Worm (Caenorhabditis elegans) whole organism, L4 larva: Measurements from ENCODE around the gene tre-3.

Experiments
- F37D6.2 ChIP-seq: sonication (generic microtip); optimal IDR thresholded peaks from 2 replicates; lab custom pipeline; 2016; ENCODE audit warnings: mild to moderate bottlenecking, missing genetic modification characterization, missing compliant biosample characterization
- F49E8.2 ChIP-seq: sonication (generic microtip); optimal IDR thresholded peaks from 2 replicates; lab custom pipeline; 2016; ENCODE audit warnings: missing compliant biosample characterization, mild to moderate bottlenecking, missing genetic modification characterization, borderline replicate concordance
- R02D3.7 ChIP-seq: fragments of 150-350 bp; sonication (generic microtip); optimal IDR thresholded peaks from 3 replicates; lab custom pipeline; 2014; ENCODE audit warnings: missing biosample characterization, missing genetic modification characterization
- T20F7.1 ChIP-seq: fragments of 200-800 bp; sonication (Bioruptor generic); optimal IDR thresholded peaks from 2 replicates; lab custom pipeline; 2018; ENCODE audit warnings: mild to moderate bottlenecking, missing genetic modification characterization, missing compliant biosample characterization
- T26A8.4 ChIP-seq: fragments of 200-800 bp; sonication (Bioruptor generic); IDR thresholded peaks from 2 replicates; pipeline ENCODE4 v1.3.6; 2022; ENCODE audit warnings: missing genetic modification characterization, missing compliant biosample characterization
- Y105C5A.15 ChIP-seq: fragments of 200-800 bp; sonication (Bioruptor generic); IDR thresholded peaks from 2 replicates; pipeline ENCODE4 v1.3.6; 2022; ENCODE audit warnings: missing genetic modification characterization, missing compliant biosample characterization
- Y75B8A.6 ChIP-seq: fragments of 200-800 bp; sonication (Bioruptor generic); IDR thresholded peaks from 2 replicates; pipeline ENCODE4 v1.3.6; 2022; ENCODE audit warnings: missing genetic modification reagents, missing genetic modification characterization, missing compliant biosample characterization
- ZK337.2 ChIP-seq: fragments of 200-800 bp; sonication (Bioruptor generic); IDR thresholded peaks from 2 replicates; pipeline ENCODE4 v1.3.6; 2022; ENCODE audit warnings: missing genetic modification reagents, missing genetic modification characterization, missing compliant biosample characterization
- arid-1 ChIP-seq: fragments of 200-800 bp; sonication (Bioruptor generic); conservative IDR thresholded peaks from 2 replicates; pipeline ENCODE4 v1.3.6; 2022; ENCODE audit warnings: missing genetic modification reagents, missing genetic modification characterization, missing compliant biosample characterization
- ceh-44 ChIP-seq: fragments of 200-800 bp; sonication (Bioruptor generic); IDR thresholded peaks from 2 replicates; pipeline ENCODE4 v1.3.6; 2022; ENCODE audit warnings: missing genetic modification reagents, missing genetic modification characterization, missing compliant biosample characterization
- ces-1 ChIP-seq: fragments of 150-350 bp; sonication (generic microtip); optimal IDR thresholded peaks from 4 replicates; lab custom pipeline; 2014; ENCODE audit warnings: missing biosample characterization, missing genetic modification reagents, missing genetic modification characterization
- ctbp-1 ChIP-seq: fragments of 200-800 bp; sonication (Bioruptor generic); IDR thresholded peaks from 2 replicates; pipeline ENCODE4 v1.3.6; 2022; ENCODE audit warnings: missing genetic modification reagents, missing genetic modification characterization, missing compliant biosample characterization
- daf-16 ChIP-seq, 3 experiments: sonication (generic microtip); optimal IDR thresholded peaks; 2 replicates each; lab custom pipeline; 2016 to 2017; ENCODE audit warnings: missing genetic modification characterization in 3 of 3, missing genetic modification reagents in 3 of 3, mild to moderate bottlenecking in 2 of 3, missing compliant biosample characterization in 2 of 3, missing biosample characterization in 1 of 3, moderate library complexity in 1 of 3
- dmd-6 ChIP-seq: fragments of 200-800 bp; sonication (Bioruptor generic); IDR thresholded peaks from 2 replicates; pipeline ENCODE4 v1.3.6; 2022; ENCODE audit warnings: missing genetic modification reagents, missing genetic modification characterization, missing compliant biosample characterization
- dmd-9 ChIP-seq: fragments of 200-800 bp; sonication (Bioruptor generic); IDR thresholded peaks from 2 replicates; pipeline ENCODE4 v1.3.6; 2022; ENCODE audit warnings: missing genetic modification reagents, missing genetic modification characterization, missing compliant biosample characterization
- duxl-1 ChIP-seq: sonication (generic microtip); optimal IDR thresholded peaks from 2 replicates; lab custom pipeline; 2016; ENCODE audit warnings: mild to moderate bottlenecking, missing genetic modification characterization, moderate library complexity, missing compliant biosample characterization; ENCODE audit not compliant: poor library complexity
- dve-1 ChIP-seq: sonication (generic microtip); optimal IDR thresholded peaks from 2 replicates; lab custom pipeline; 2017; ENCODE audit warnings: antibody characterized with exemption, mild to moderate bottlenecking, missing genetic modification characterization, missing compliant biosample characterization; ENCODE audit not compliant: insufficient read depth
- egl-43 ChIP-seq: fragments of 200-800 bp; sonication (Bioruptor generic); IDR thresholded peaks from 2 replicates; pipeline ENCODE4 v1.3.6; 2022; ENCODE audit warnings: missing genetic modification reagents, missing genetic modification characterization, missing compliant biosample characterization
- gei-8 ChIP-seq: fragments of 200-800 bp; sonication (Bioruptor generic); optimal IDR thresholded peaks from 2 replicates; lab custom pipeline; 2018; ENCODE audit warnings: mild to moderate bottlenecking, missing genetic modification characterization, missing compliant biosample characterization
- hlh-30 ChIP-seq: sonication (generic microtip); optimal IDR thresholded peaks from 2 replicates; lab custom pipeline; 2017; ENCODE audit warnings: antibody characterized with exemption, mild to moderate bottlenecking, missing genetic modification characterization, missing compliant biosample characterization; ENCODE audit not compliant: insufficient read depth
- hmg-1.1 ChIP-seq: fragments of 200-800 bp; sonication (Bioruptor generic); IDR thresholded peaks from 2 replicates; pipeline ENCODE4 v1.3.6; 2022; ENCODE audit warnings: missing genetic modification reagents, missing genetic modification characterization, missing compliant biosample characterization
- lin-1 ChIP-seq: fragments of 200-800 bp; sonication (Bioruptor generic); IDR thresholded peaks from 2 replicates; pipeline ENCODE4 v1.3.6; 2022; ENCODE audit warnings: missing genetic modification reagents, missing genetic modification characterization, missing compliant biosample characterization
- lin-13 ChIP-seq: fragments of 150-350 bp; optimal IDR thresholded peaks from 2 replicates; lab custom pipeline; 2014; ENCODE audit warnings: missing biosample characterization, missing genetic modification reagents, missing genetic modification characterization
- lin-29 ChIP-seq: fragments of 200-800 bp; sonication (Bioruptor generic); IDR thresholded peaks from 2 replicates; pipeline ENCODE4 v1.3.6; 2022; ENCODE audit warnings: missing genetic modification reagents, missing genetic modification characterization, missing compliant biosample characterization
- lin-39 ChIP-seq: fragments of 150-350 bp; optimal IDR thresholded peaks from 2 replicates; lab custom pipeline; 2014; ENCODE audit warnings: missing biosample characterization, missing genetic modification reagents, missing genetic modification characterization
- lsy-2 ChIP-seq, 2 experiments: fragments of 150-350 bp in 1 of 2; sonication (generic microtip) in 1 of 2; optimal IDR thresholded peaks; 2 replicates each; lab custom pipeline; 2014 to 2017; ENCODE audit warnings: missing biosample characterization in 2 of 2, missing genetic modification characterization in 2 of 2
- mdl-1 ChIP-seq, 2 experiments: fragments of 150-350 bp in 1 of 2; sonication (generic microtip) in 1 of 2; optimal IDR thresholded peaks; 2 replicates each; lab custom pipeline; 2014 to 2017; ENCODE audit warnings: missing biosample characterization in 2 of 2, missing genetic modification characterization in 2 of 2
- mxl-3 ChIP-seq: fragments of 200-800 bp; sonication (Bioruptor generic); optimal IDR thresholded peaks from 2 replicates; lab custom pipeline; 2018; ENCODE audit warnings: mild to moderate bottlenecking, missing genetic modification characterization, missing compliant biosample characterization
- nhr-28 ChIP-seq: fragments of 150-350 bp; optimal IDR thresholded peaks from 2 replicates; lab custom pipeline; 2014; ENCODE audit warnings: missing biosample characterization, missing genetic modification characterization
- nhr-42 ChIP-seq: fragments of 200-800 bp; sonication (Bioruptor generic); IDR thresholded peaks from 2 replicates; pipeline ENCODE4 v1.3.6; 2022; ENCODE audit warnings: missing genetic modification characterization, missing compliant biosample characterization
- nhr-48 ChIP-seq: sonication (generic microtip); optimal IDR thresholded peaks from 2 replicates; lab custom pipeline; 2016; ENCODE audit warnings: mild to moderate bottlenecking, missing genetic modification characterization, missing compliant biosample characterization
- nhr-76 ChIP-seq: fragments of 150-350 bp; optimal IDR thresholded peaks from 2 replicates; lab custom pipeline; 2014; ENCODE audit warnings: missing biosample characterization, missing genetic modification characterization
- pha-4 ChIP-seq, 2 experiments: fragments of 150-350 bp in 1 of 2; fragments of 200-800 bp in 1 of 2; sonication (Bioruptor generic) in 1 of 2; IDR thresholded peaks in 1 of 2; optimal IDR thresholded peaks in 1 of 2; 2 replicates each; pipeline versions ENCODE4 v1.3.6 to Lab custom; 2014 to 2022; ENCODE audit warnings: missing genetic modification characterization in 2 of 2, missing genetic modification reagents in 2 of 2, missing biosample characterization in 1 of 2, missing compliant biosample characterization in 1 of 2
- php-3 ChIP-seq: fragments of 200-800 bp; sonication (Bioruptor generic); IDR thresholded peaks from 2 replicates; pipeline ENCODE4 v1.3.6; 2022; ENCODE audit warnings: missing genetic modification reagents, missing genetic modification characterization, missing compliant biosample characterization
- rbr-2 ChIP-seq: sonication (generic microtip); optimal IDR thresholded peaks from 2 replicates; lab custom pipeline; 2016; ENCODE audit warnings: missing genotype, missing genetic modification characterization, missing compliant biosample characterization
- saeg-2 ChIP-seq: fragments of 200-800 bp; sonication (Bioruptor generic); IDR thresholded peaks from 2 replicates; pipeline ENCODE4 v1.3.6; 2022; ENCODE audit warnings: missing genetic modification reagents, missing genetic modification characterization, missing compliant biosample characterization
- skn-1 ChIP-seq: fragments of 150-350 bp; optimal IDR thresholded peaks from 2 replicates; lab custom pipeline; 2014; ENCODE audit warnings: missing biosample characterization, missing genetic modification characterization
- tag-97 ChIP-seq: fragments of 200-800 bp; sonication (Bioruptor generic); IDR thresholded peaks from 2 replicates; pipeline ENCODE4 v1.3.6; 2022; ENCODE audit warnings: missing genetic modification characterization, missing compliant biosample characterization
- zfp-3 ChIP-seq: fragments of 200-800 bp; sonication (Bioruptor generic); conservative IDR thresholded peaks from 2 replicates; pipeline ENCODE4 v1.3.6; 2022; ENCODE audit warnings: missing genetic modification reagents, missing genetic modification characterization, missing compliant biosample characterization
- zip-11 ChIP-seq: fragments of 200-800 bp; sonication (Bioruptor generic); IDR thresholded peaks from 2 replicates; pipeline ENCODE4 v1.3.6; 2022; ENCODE audit warnings: missing genetic modification characterization, missing compliant biosample characterization
- zip-2 ChIP-seq: fragments of 150-350 bp; optimal IDR thresholded peaks from 2 replicates; lab custom pipeline; 2014; ENCODE audit warnings: missing biosample characterization, missing genetic modification characterization
- ztf-11 ChIP-seq: fragments of 150-350 bp; optimal IDR thresholded peaks from 2 replicates; lab custom pipeline; 2014; ENCODE audit warnings: missing biosample characterization, missing genetic modification characterization
- ztf-7 ChIP-seq: fragments of 150-350 bp; optimal IDR thresholded peaks from 2 replicates; lab custom pipeline; 2014; ENCODE audit warnings: missing biosample characterization, missing genetic modification characterization

The tre-3 gene

ce11 chrV:11764373-11764954, 48.8 kb upstream of the tre-3 start, which contains the start of the genes F55A11.1 and syx-5 (continued):
- peak; percentile 78 for TF ChIP-seq hlh-30 (tag; lab: Kevin White, UChicago)
- TF ChIP-seq R02D3.7 (tag; lab: Kevin White, UChicago), result peak; percentile 84
- TF ChIP-seq daf-16 (GFP tag; optimal IDR thresholded peaks at IDR 0.05; lab: Kevin White, UChicago), result peak; percentile 50 to 89
- TF ChIP-seq daf-16 (tag; optimal IDR thresholded peaks at IDR 0.05; lab: Kevin White, UChicago), result peak; percentile 58
- TF ChIP-seq mxl-3 (GFP tag; lab: Kevin White, UChicago), result peak; percentile 97
- TF ChIP-seq rbr-2 (tag; lab: Kevin White, UChicago), result peak; percentile 90
- TF ChIP-seq Y105C5A.15, result no peak
- 0 out of 2 replicates have a peak, but pooled peaks have one; percentile 48 for TF ChIP-seq egl-43 (GFP tag; lab: Robert Waterston, UW)
- TF ChIP-seq zfp-3 (GFP tag; lab: Robert Waterston, UW), result peak; percentile 71; the same call in 1 of the 2 replicates
- TF ChIP-seq nhr-76, result no peak
- peak; percentile 87 for TF ChIP-seq T20F7.1 (GFP tag; lab: Kevin White, UChicago)
- no peak for TF ChIP-seq gei-8 (GFP tag; lab: Kevin White, UChicago)
- no peak for TF ChIP-seq zip-11 (GFP tag; lab: Robert Waterston, UW)
- TF ChIP-seq pha-4 (GFP tag; IDR thresholded peaks at IDR 0.05; lab: Robert Waterston, UW), result peak; percentile 57
- TF ChIP-seq pha-4 (tag; optimal IDR thresholded peaks at IDR 0.05; lab: Kevin White, UChicago), result no peak
- TF ChIP-seq nhr-42 (GFP tag; lab: Robert Waterston, UW), result peak; percentile 76; the same call in 1 of the 2 replicates
- TF ChIP-seq ZK337.2 (GFP tag; lab: Robert Waterston, UW), result no peak
- 0 out of 2 replicates have a peak, but pooled peaks have one; percentile 43 for TF ChIP-seq lin-1 (GFP tag; lab: Robert Waterston, UW)
- peak; percentile 54; the same call in 1 of the 2 replicates for TF ChIP-seq lin-29 (GFP tag; lab: Robert Waterston, UW)
- TF ChIP-seq dmd-6 (GFP tag; lab: Robert Waterston, UW), result peak; percentile 78
- TF ChIP-seq hmg-1.1, result peak; percentile 95
- TF ChIP-seq ctbp-1 (GFP tag; lab: Robert Waterston, UW), result peak; percentile 81
- TF ChIP-seq nhr-28 (tag; lab: Kevin White, UChicago), result peak; percentile 43
- TF ChIP-seq ceh-44 (GFP tag; lab: Robert Waterston, UW), result no peak
- peak; percentile 33 for TF ChIP-seq zip-2 (tag; lab: Kevin White, UChicago)
- peak in 1 of 2 experiments; percentile 84 for TF ChIP-seq mdl-1 (tag; optimal IDR thresholded peaks at IDR 0.05; lab: Kevin White, UChicago)
- no peak for TF ChIP-seq skn-1
- TF ChIP-seq F37D6.2 (tag; lab: Kevin White, UChicago), result peak; percentile 75
- peak; percentile 99 to 100 for TF ChIP-seq lsy-2 (tag; optimal IDR thresholded peaks at IDR 0.05; lab: Kevin White, UChicago)
- 0 out of 2 replicates have a peak, but pooled peaks have one; percentile 21 for TF ChIP-seq arid-1
- peak; percentile 69; the same call in 1 of the 2 replicates for TF ChIP-seq saeg-2 (GFP tag; lab: Robert Waterston, UW)
- peak; percentile 71 for TF ChIP-seq lin-13 (GFP tag; lab: Kevin White, UChicago)
- TF ChIP-seq F49E8.2 (tag; lab: Kevin White, UChicago), result peak; percentile 9
- no peak for TF ChIP-seq ztf-11 (tag; lab: Kevin White, UChicago)
- peak; percentile 85 for TF ChIP-seq T26A8.4 (GFP tag; lab: Robert Waterston, UW)
- TF ChIP-seq ztf-7 (tag; lab: Kevin White, UChicago), result peak; percentile 83
- no peak for TF ChIP-seq Y75B8A.6
- peak; percentile 16 for TF ChIP-seq ces-1 (GFP tag; lab: Kevin White, UChicago)
- TF ChIP-seq php-3 (GFP tag; lab: Robert Waterston, UW), result peak; percentile 64
- peak; percentile 87 for TF ChIP-seq nhr-48 (tag; lab: Kevin White, UChicago)
- no peak for TF ChIP-seq tag-97
- no peak for TF ChIP-seq lin-39 (tag; lab: Kevin White, UChicago)
- no peak for TF ChIP-seq dmd-9 (GFP tag; lab: Robert Waterston, UW)
- peak; percentile 85 for TF ChIP-seq dve-1 (tag; lab: Kevin White, UChicago)
- TF ChIP-seq duxl-1 (tag; lab: Kevin White, UChicago), result no peak
